Fruit fly (Drosophila melanogaster): ENCODE results near the gene CG13692.

Gene CG13692

DNA sequence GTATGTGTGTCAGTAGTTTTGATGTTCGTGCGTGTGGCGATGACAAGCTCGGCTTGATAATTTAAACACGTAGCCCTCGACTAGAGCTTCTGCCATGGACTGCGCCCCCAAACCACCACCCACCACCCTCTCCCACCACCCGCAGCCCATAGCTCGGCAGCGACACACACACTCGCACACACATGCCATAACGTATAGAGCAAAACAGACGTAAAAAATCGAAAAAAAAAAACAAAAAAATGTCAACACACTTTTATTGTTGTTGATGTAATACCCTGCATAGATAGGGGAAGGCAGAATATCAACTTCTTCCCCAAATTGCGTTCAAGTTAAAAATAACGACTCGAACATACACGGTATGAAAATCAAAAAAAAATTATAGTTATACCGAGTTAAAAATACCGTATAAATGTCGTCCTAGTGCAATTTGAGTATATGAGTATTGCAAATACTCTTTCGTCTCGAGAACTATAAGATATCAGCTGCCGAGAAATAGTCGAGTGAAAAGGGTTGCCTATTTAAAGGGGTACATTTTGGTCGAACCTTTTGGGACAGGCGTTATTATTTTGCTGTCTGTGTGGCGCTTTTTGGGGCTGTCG lies 48.9 kb downstream of the CG13692 start (continued):
- peak; percentile 45; the same call in 1 of the 3 replicates for TF ChIP-seq CG6175 (GFP tag; IDR thresholded peaks at IDR 0.05)
- no peak for TF ChIP-seq Dfd (GFP tag; optimal IDR thresholded peaks at IDR 0.05)
- peak; percentile 52; the same call in 1 of the 2 replicates for TF ChIP-seq CG5953 (GFP tag; IDR thresholded peaks at IDR 0.05)
- peak; percentile 90 for TF ChIP-seq gem (tag; optimal IDR thresholded peaks at IDR 0.05)
- peak; percentile 87 for TF ChIP-seq lilli (GFP tag; optimal IDR thresholded peaks at IDR 0.05)
- peak; percentile 5 for TF ChIP-seq sima (GFP tag; optimal IDR thresholded peaks at IDR 0.05)
- TF ChIP-seq CG17829 (tag; optimal IDR thresholded peaks at IDR 0.05): peak; percentile 50
- peak; percentile 40 for TF ChIP-seq CG4404 (GFP tag; IDR thresholded peaks at IDR 0.05)
- TF ChIP-seq nmo (GFP tag; optimal IDR thresholded peaks at IDR 0.05): peak; percentile 71
- peak; percentile 70 for TF ChIP-seq CG3281 (GFP tag; optimal IDR thresholded peaks at IDR 0.05)
- TF ChIP-seq slou (GFP tag; optimal IDR thresholded peaks at IDR 0.05): peak; percentile 73
- no peak for TF ChIP-seq dan (GFP tag; IDR thresholded peaks at IDR 0.05)
- TF ChIP-seq al (GFP tag; IDR thresholded peaks at IDR 0.05): peak; percentile 52
- TF ChIP-seq CG4424 (GFP tag; optimal IDR thresholded peaks at IDR 0.05): peak; percentile 71
- TF ChIP-seq az2 (GFP tag; optimal IDR thresholded peaks at IDR 0.05): peak; percentile 71
- TF ChIP-seq NC2α (GFP tag; optimal IDR thresholded peaks at IDR 0.05): peak; percentile 66
- peak; percentile 56 for TF ChIP-seq CG8924 (tag; optimal IDR thresholded peaks at IDR 0.05)
- no peak for TF ChIP-seq CG13287 (GFP tag; IDR thresholded peaks at IDR 0.05; ENCODE audit: partially characterized antibody)
- peak; percentile 20 for TF ChIP-seq Ets97D (GFP tag; optimal IDR thresholded peaks at IDR 0.05)
- TF ChIP-seq CG2129 (GFP tag; IDR thresholded peaks at IDR 0.05; ENCODE audit: partially characterized antibody): no peak
- TF ChIP-seq fd96Cb (tag; optimal IDR thresholded peaks at IDR 0.05): peak; percentile 84
- TF ChIP-seq CG16863 (GFP tag; optimal IDR thresholded peaks at IDR 0.05): peak; percentile 80
- TF ChIP-seq CG30403 (GFP tag; optimal IDR thresholded peaks at IDR 0.05): peak; percentile 78
- no peak for TF ChIP-seq Hey (tag; optimal IDR thresholded peaks at IDR 0.05)
- peak; percentile 40 for TF ChIP-seq E2f2 (GFP tag; IDR thresholded peaks at IDR 0.05)
- peak; percentile 2 for TF ChIP-seq B-H2 (GFP tag; optimal IDR thresholded peaks at IDR 0.05)
- peak; percentile 60 for TF ChIP-seq Six4 (GFP tag; optimal IDR thresholded peaks at IDR 0.05)
- TF ChIP-seq klu (GFP tag; IDR thresholded peaks at IDR 0.05): 0 out of 2 replicates have a peak, but pooled peaks have one; percentile 41
- TF ChIP-seq Opbp (GFP tag; IDR thresholded peaks at IDR 0.05; ENCODE audit: partially characterized antibody): no peak
- TF ChIP-seq CG4820 (GFP tag; optimal IDR thresholded peaks at IDR 0.05): peak; percentile 28
- no peak for TF ChIP-seq CG6254 (GFP tag; optimal IDR thresholded peaks at IDR 0.05)
- TF ChIP-seq Hand (GFP tag; optimal IDR thresholded peaks at IDR 0.05): peak; percentile 69
- TF ChIP-seq eyg (GFP tag; optimal IDR thresholded peaks at IDR 0.05): peak; percentile 87
- peak; percentile 72 for TF ChIP-seq CG2712 (tag; optimal IDR thresholded peaks at IDR 0.05)
- peak; percentile 93 for TF ChIP-seq CG2120 (GFP tag; optimal IDR thresholded peaks at IDR 0.05)
- TF ChIP-seq pfk (GFP tag; optimal IDR thresholded peaks at IDR 0.05): no peak
- no peak for TF ChIP-seq Taf1 (GFP tag; IDR thresholded peaks at IDR 0.05)
- peak; percentile 44 for TF ChIP-seq CG5245 (GFP tag; optimal IDR thresholded peaks at IDR 0.05)
- peak; percentile 79 for TF ChIP-seq Antp (GFP tag; optimal IDR thresholded peaks at IDR 0.05)
- TF ChIP-seq CG4707 (GFP tag; optimal IDR thresholded peaks at IDR 0.05): peak; percentile 22
- peak; percentile 88 for TF ChIP-seq CHES-1-like (GFP tag; optimal IDR thresholded peaks at IDR 0.05)
- no peak for TF ChIP-seq dimm (GFP tag; IDR thresholded peaks at IDR 0.05)
- TF ChIP-seq CG16779 (GFP tag; IDR thresholded peaks at IDR 0.05): peak; percentile 30; the same call in 1 of the 2 replicates
- TF ChIP-seq tgo (GFP tag; IDR thresholded peaks at IDR 0.05): peak; percentile 81
- TF ChIP-seq Sox102F (GFP tag; optimal IDR thresholded peaks at IDR 0.05): peak; percentile 88
- TF ChIP-seq org-1 (GFP tag; optimal IDR thresholded peaks at IDR 0.05): peak; percentile 53
- TF ChIP-seq cwo (GFP tag; optimal IDR thresholded peaks at IDR 0.05): peak; percentile 71
- peak in 1 of 2 experiments; percentile 43 for TF ChIP-seq Eip74EF (GFP tag; optimal IDR thresholded peaks at IDR 0.05)
- TF ChIP-seq inv (GFP tag; IDR thresholded peaks at IDR 0.05; ENCODE audit: partially characterized antibody): no peak
- no peak for TF ChIP-seq pzg (GFP tag; optimal IDR thresholded peaks at IDR 0.05)

Measured in whole organism, embryonic.